Worm (Caenorhabditis elegans) whole organism, midembryonic: ENCODE measurements around the gene spp-11.

Experiments
- T22C8.4 ChIP-seq: fragments of 200-800 bp; sonication (Bioruptor generic); IDR thresholded peaks from 2 replicates; pipeline ENCODE4 v1.3.6; 2022; ENCODE audit warnings: missing genetic modification characterization, missing compliant biosample characterization
- flt-1 ChIP-seq: fragments of 200-800 bp; sonication (Bioruptor generic); IDR thresholded peaks from 2 replicates; pipeline ENCODE4 v1.3.6; 2022; ENCODE audit warnings: missing genetic modification characterization, missing compliant biosample characterization
- klf-2 ChIP-seq: fragments of 200-800 bp; sonication (Bioruptor generic); conservative IDR thresholded peaks from 2 replicates; pipeline ENCODE4 v1.3.6; 2022; ENCODE audit warnings: missing genetic modification reagents, missing genetic modification characterization, missing compliant biosample characterization
- med-1 ChIP-seq: sonication (generic microtip); optimal IDR thresholded peaks from 2 replicates; lab custom pipeline; 2017; ENCODE audit warnings: missing genetic modification characterization, mild to moderate bottlenecking, missing compliant biosample characterization, antibody characterized with exemption, missing genetic modification reagents; ENCODE audit not compliant: insufficient read depth
- ref-1 ChIP-seq: fragments of 200-800 bp; sonication (Bioruptor generic); conservative IDR thresholded peaks from 2 replicates; pipeline ENCODE4 v1.3.6; 2022; ENCODE audit warnings: missing genetic modification reagents, missing genetic modification characterization, missing compliant biosample characterization
- tab-1 ChIP-seq: fragments of 200-800 bp; sonication (Bioruptor generic); IDR thresholded peaks from 2 replicates; pipeline ENCODE4 v1.3.6; 2022; ENCODE audit warnings: missing genetic modification characterization, missing compliant biosample characterization
- ztf-23 ChIP-seq: fragments of 200-800 bp; sonication (Bioruptor generic); IDR thresholded peaks from 2 replicates; pipeline ENCODE4 v1.3.6; 2022; ENCODE audit warnings: missing genetic modification reagents, missing genetic modification characterization, missing compliant biosample characterization
- ztf-29 ChIP-seq: fragments of 200-800 bp; sonication (Bioruptor generic); IDR thresholded peaks from 2 replicates; pipeline ENCODE4 v1.3.6; 2022; ENCODE audit warnings: missing genetic modification reagents, missing genetic modification characterization, missing compliant biosample characterization

DNA sequence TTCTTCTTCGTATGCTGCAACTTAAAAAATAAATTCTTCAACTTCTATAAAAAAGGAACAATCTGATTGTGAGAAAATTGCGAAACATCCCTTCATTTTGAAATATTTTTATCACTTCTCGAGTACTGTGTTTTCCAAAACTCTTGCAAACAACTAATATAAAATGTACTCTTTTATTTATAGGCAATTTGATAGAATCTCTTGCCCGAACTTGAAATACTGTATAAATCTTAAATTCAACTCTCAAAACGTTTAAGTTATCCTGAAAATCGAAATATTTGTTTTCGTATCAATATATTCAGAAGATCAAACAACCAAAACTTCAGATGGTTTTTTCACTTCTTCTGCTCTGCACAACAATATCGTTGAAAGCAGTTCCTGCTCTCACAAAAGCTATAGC lies 20.7 kb downstream of the spp-11 start, which contains the start of gene F58F12.4:
- TF ChIP-seq ref-1 (no peak), med-1 (GFP tag; lab: Kevin White, UChicago) (no peak), ztf-29 (GFP tag; lab: Robert Waterston, UW) (no peak), flt-1 (GFP tag; lab: Robert Waterston, UW) (no peak), T22C8.4 (GFP tag; lab: Robert Waterston, UW) (no peak), klf-2 (GFP tag; lab: Robert Waterston, UW) (no peak), ztf-23 (GFP tag; lab: Robert Waterston, UW) (no peak), tab-1 (no peak)
